Worm (Caenorhabditis elegans) whole organism, L1 larva: Measurements from ENCODE around the gene W02D7.4.

Experiments
- C04F5.9 ChIP-seq: sonication (generic microtip); optimal IDR thresholded peaks from 2 replicates; lab custom pipeline; 2016; ENCODE audit warnings: missing genetic modification characterization, missing compliant biosample characterization
- ama-1 ChIP-seq: fragments of 150-350 bp; optimal IDR thresholded peaks from 2 replicates; lab custom pipeline; 2014
- blmp-1 ChIP-seq: fragments of 150-350 bp; optimal IDR thresholded peaks from 2 replicates; lab custom pipeline; 2014; ENCODE audit warnings: missing biosample characterization, missing genetic modification characterization
- ceh-63 ChIP-seq: fragments of 200-800 bp; sonication (Bioruptor generic); optimal IDR thresholded peaks from 2 replicates; lab custom pipeline; 2018; ENCODE audit warnings: mild to moderate bottlenecking, missing genetic modification characterization, missing compliant biosample characterization
- ceh-82 ChIP-seq, 3 experiments: fragments of 150-350 bp in 1 of 3; sonication (generic microtip) in 2 of 3; optimal IDR thresholded peaks; 2 replicates each; lab custom pipeline; 2014 to 2017; ENCODE audit warnings: missing biosample characterization in 3 of 3, missing genetic modification characterization in 3 of 3
- ceh-88 ChIP-seq: fragments of 200-800 bp; sonication (Bioruptor generic); IDR thresholded peaks from 2 replicates; pipeline ENCODE4 v1.3.6; 2022; ENCODE audit warnings: missing genetic modification characterization, missing compliant biosample characterization
- ceh-90 ChIP-seq: sonication (generic microtip); optimal IDR thresholded peaks from 2 replicates; lab custom pipeline; 2016; ENCODE audit warnings: missing genetic modification characterization, missing compliant biosample characterization
- ces-1 ChIP-seq: fragments of 150-350 bp; optimal IDR thresholded peaks from 2 replicates; lab custom pipeline; 2014; ENCODE audit warnings: missing biosample characterization, missing genetic modification reagents, missing genetic modification characterization
- dsc-1 ChIP-seq: sonication (generic microtip); optimal IDR thresholded peaks from 2 replicates; lab custom pipeline; 2016; ENCODE audit warnings: mild to moderate bottlenecking, missing genetic modification characterization, missing compliant biosample characterization
- efl-1 ChIP-seq, 4 experiments: fragments of 150-350 bp; optimal IDR thresholded peaks in 3 of 4; peaks in 1 of 4; 1 replicate in 1 of 4; 2 replicates in 3 of 4; lab custom pipeline; 2014; ENCODE audit warnings: missing biosample characterization in 2 of 4, missing genetic modification characterization in 2 of 4, missing genetic modification reagents in 2 of 4
- egl-13 ChIP-seq: sonication (generic microtip); optimal IDR thresholded peaks from 2 replicates; lab custom pipeline; 2016; ENCODE audit warnings: missing genotype, missing genetic modification reagents, missing genetic modification characterization, missing compliant biosample characterization
- ets-5 ChIP-seq: fragments of 200-800 bp; sonication (Bioruptor generic); IDR thresholded peaks from 2 replicates; pipeline ENCODE4 v1.3.6; 2022; ENCODE audit warnings: missing genetic modification characterization, missing compliant biosample characterization
- fkh-10 ChIP-seq: sonication (generic microtip); optimal IDR thresholded peaks from 2 replicates; lab custom pipeline; 2017; ENCODE audit warnings: missing biosample characterization, missing genetic modification reagents, missing genetic modification characterization
- fkh-8 ChIP-seq: sonication (generic microtip); optimal IDR thresholded peaks from 2 replicates; lab custom pipeline; 2016; ENCODE audit warnings: mild to moderate bottlenecking, missing genetic modification characterization, missing compliant biosample characterization
- grh-1 ChIP-seq: fragments of 200-800 bp; sonication (Bioruptor generic); IDR thresholded peaks from 2 replicates; pipeline ENCODE4 v1.3.6; 2022; ENCODE audit warnings: missing genetic modification reagents, missing genetic modification characterization, missing compliant biosample characterization
- hlh-17 ChIP-seq: fragments of 200-800 bp; sonication (Bioruptor generic); optimal IDR thresholded peaks from 2 replicates; lab custom pipeline; 2018; ENCODE audit warnings: missing genetic modification characterization, mild to moderate bottlenecking, missing compliant biosample characterization, moderate library complexity, borderline replicate concordance
- irx-1 ChIP-seq: sonication (generic microtip); optimal IDR thresholded peaks from 2 replicates; lab custom pipeline; 2016; ENCODE audit warnings: missing genetic modification characterization, missing compliant biosample characterization
- isw-1 ChIP-seq: fragments of 200-800 bp; sonication (Bioruptor generic); IDR thresholded peaks from 2 replicates; pipeline ENCODE4 v1.3.6; 2022; ENCODE audit warnings: missing genetic modification characterization, missing compliant biosample characterization
- jun-1 ChIP-seq: fragments of 150-350 bp; optimal IDR thresholded peaks from 2 replicates; lab custom pipeline; 2014; ENCODE audit warnings: missing biosample characterization, missing genetic modification reagents, missing genetic modification characterization
- lin-13 ChIP-seq: fragments of 150-350 bp; optimal IDR thresholded peaks from 2 replicates; lab custom pipeline; 2014; ENCODE audit warnings: missing biosample characterization, missing genetic modification reagents, missing genetic modification characterization
- lin-14 ChIP-seq: fragments of 200-800 bp; sonication (Bioruptor generic); optimal IDR thresholded peaks from 2 replicates; lab custom pipeline; 2018; ENCODE audit warnings: mild to moderate bottlenecking, missing genetic modification characterization, moderate library complexity, missing compliant biosample characterization
- lin-15B ChIP-seq: fragments of 150-350 bp; sonication (generic microtip); optimal IDR thresholded peaks from 3 replicates; lab custom pipeline; 2014; ENCODE audit warnings: missing biosample characterization, missing genetic modification characterization
- mab-9 ChIP-seq: fragments of 200-800 bp; sonication (Bioruptor generic); IDR thresholded peaks from 2 replicates; pipeline ENCODE4 v1.3.6; 2022; ENCODE audit warnings: missing genetic modification reagents, missing genetic modification characterization, missing compliant biosample characterization
- mdl-1 ChIP-seq, 2 experiments: fragments of 150-350 bp; optimal IDR thresholded peaks; 2 replicates each; lab custom pipeline; 2014 to 2017; ENCODE audit warnings: missing biosample characterization in 2 of 2, missing genetic modification characterization in 2 of 2, inconsistent platforms in 1 of 2
- mep-1 ChIP-seq: fragments of 150-350 bp; optimal IDR thresholded peaks from 2 replicates; lab custom pipeline; 2014; ENCODE audit warnings: missing biosample characterization, missing genetic modification characterization
- nhr-11 ChIP-seq: fragments of 150-350 bp; optimal IDR thresholded peaks from 2 replicates; lab custom pipeline; 2014; ENCODE audit warnings: missing biosample characterization, missing genetic modification characterization
- nhr-19 ChIP-seq: fragments of 200-800 bp; sonication (Bioruptor generic); conservative IDR thresholded peaks from 2 replicates; pipeline ENCODE4 v1.3.6; 2022; ENCODE audit warnings: missing genetic modification characterization, missing compliant biosample characterization
- nhr-47 ChIP-seq: sonication (generic microtip); optimal IDR thresholded peaks from 2 replicates; lab custom pipeline; 2016; ENCODE audit warnings: mild to moderate bottlenecking, missing genetic modification characterization, moderate library complexity, missing compliant biosample characterization
- nhr-71 ChIP-seq: sonication (generic microtip); optimal IDR thresholded peaks from 2 replicates; lab custom pipeline; 2016; ENCODE audit warnings: mild to moderate bottlenecking, missing genetic modification characterization, moderate library complexity, missing compliant biosample characterization
- nhr-77 ChIP-seq: fragments of 150-350 bp; optimal IDR thresholded peaks from 2 replicates; lab custom pipeline; 2014; ENCODE audit warnings: missing biosample characterization, missing genetic modification characterization
- nhr-85 ChIP-seq: sonication (generic microtip); peaks from one replicate; lab custom pipeline; 2016; ENCODE audit warnings: missing genetic modification characterization, inconsistent platforms, missing compliant biosample characterization
- nhr-90 ChIP-seq: sonication (generic microtip); optimal IDR thresholded peaks from 2 replicates; lab custom pipeline; 2016; ENCODE audit warnings: mild to moderate bottlenecking, missing genetic modification characterization, missing compliant biosample characterization; ENCODE audit not compliant: poor library complexity
- pax-3 ChIP-seq: fragments of 200-800 bp; sonication (Bioruptor generic); optimal IDR thresholded peaks from 2 replicates; lab custom pipeline; 2018; ENCODE audit warnings: mild to moderate bottlenecking, missing genetic modification characterization, moderate library complexity, missing compliant biosample characterization
- rnt-1 ChIP-seq: sonication (generic microtip); optimal IDR thresholded peaks from 2 replicates; lab custom pipeline; 2016; ENCODE audit warnings: mild to moderate bottlenecking, missing genetic modification characterization, moderate library complexity, missing compliant biosample characterization
- snpc-4 ChIP-seq: fragments of 150-350 bp; optimal IDR thresholded peaks from 2 replicates; lab custom pipeline; 2014; ENCODE audit warnings: missing biosample characterization, missing genetic modification characterization
- sox-4 ChIP-seq: sonication (generic microtip); optimal IDR thresholded peaks from 2 replicates; lab custom pipeline; 2016; ENCODE audit warnings: missing genetic modification characterization, missing compliant biosample characterization
- swsn-7 ChIP-seq: sonication (generic microtip); optimal IDR thresholded peaks from 2 replicates; lab custom pipeline; 2016; ENCODE audit warnings: missing genetic modification characterization, missing compliant biosample characterization
- unc-130 ChIP-seq: fragments of 150-350 bp; optimal IDR thresholded peaks from 2 replicates; lab custom pipeline; 2017; ENCODE audit warnings: missing biosample characterization, missing genetic modification characterization, inconsistent platforms
- unc-30 ChIP-seq: sonication (generic microtip); optimal IDR thresholded peaks from 2 replicates; lab custom pipeline; 2017; ENCODE audit warnings: missing biosample characterization, missing genetic modification characterization
- unc-98 ChIP-seq: fragments of 200-800 bp; sonication (Bioruptor generic); IDR thresholded peaks from 2 replicates; pipeline ENCODE4 v1.3.6; 2022; ENCODE audit warnings: missing genetic modification characterization, missing compliant biosample characterization
- xbp-1 ChIP-seq: sonication (generic microtip); optimal IDR thresholded peaks from 2 replicates; lab custom pipeline; 2016; ENCODE audit warnings: missing genetic modification characterization, missing compliant biosample characterization
- zip-4 ChIP-seq: fragments of 200-800 bp; sonication (Bioruptor generic); optimal IDR thresholded peaks from 2 replicates; lab custom pipeline; 2018; ENCODE audit warnings: mild to moderate bottlenecking, missing genetic modification characterization, moderate library complexity, missing compliant biosample characterization

The W02D7.4 gene

ce11 chrV:8297504-8297903 lies at the start of gene W02D7.4:
Gene W02D7.4, minus strand, starts transcription at chrV:8297604.
- TF ChIP-seq hlh-17 (GFP tag; lab: Kevin White, UChicago) (no peak), unc-98 (no peak), unc-130 (tag; lab: Kevin White, UChicago) (no peak), rnt-1 (tag; lab: Kevin White, UChicago) (no peak)

- TF ChIP-seq hlh-17 (GFP tag; lab: Kevin White, UChicago) (no peak), nhr-19 (no peak), ets-5 (GFP tag; lab: Robert Waterston, UW) (no peak), mab-9 (GFP tag; lab: Robert Waterston, UW) (no peak), nhr-77 (no peak), C04F5.9 (tag; lab: Kevin White, UChicago) (no peak), ceh-82 (tag; optimal IDR thresholded peaks at IDR 0.05; lab: Kevin White, UChicago) (no peak), snpc-4 (tag; lab: Kevin White, UChicago) (no peak), efl-1 (optimal IDR thresholded peaks at IDR 0.05; lab: Kevin White, UChicago) (no peak), efl-1 (GFP tag; optimal IDR thresholded peaks at IDR 0.05 in 1 of 2; lab: Kevin White, UChicago) (no peak)
- TF ChIP-seq, all 84 proteins: peak for 0
Measured at ce11 chrV:8345436-8345835, 48.0 kb upstream of the W02D7.4 start, which contains the start of gene C08D8.1. Gene C08D8.1, plus strand, starts transcription at chrV:8345759.

ce11 chrV:8342416-8342815 lies 45.0 kb upstream of the W02D7.4 start:
- no peak for TF ChIP-seq blmp-1 (tag; lab: Kevin White, UChicago)
- TF ChIP-seq ceh-63 (GFP tag; lab: Kevin White, UChicago) = no peak
- TF ChIP-seq swsn-7 (tag; lab: Kevin White, UChicago) = no peak
- no peak for TF ChIP-seq fkh-10 (GFP tag; lab: Kevin White, UChicago)
- no peak for TF ChIP-seq hlh-17 (GFP tag; lab: Kevin White, UChicago)
- TF ChIP-seq nhr-85 (tag; lab: Kevin White, UChicago) = no peak
- no peak for TF ChIP-seq unc-98
- TF ChIP-seq fkh-8 (tag; lab: Kevin White, UChicago) = peak; percentile 38
- TF ChIP-seq efl-1 (optimal IDR thresholded peaks at IDR 0.05; lab: Kevin White, UChicago) = no peak
- TF ChIP-seq efl-1 (GFP tag; optimal IDR thresholded peaks at IDR 0.05 in 1 of 2; lab: Kevin White, UChicago) = no peak
- peak; percentile 95 for TF ChIP-seq dsc-1 (tag; lab: Kevin White, UChicago)
- no peak for TF ChIP-seq lin-13
- TF ChIP-seq sox-4 (tag; lab: Kevin White, UChicago) = peak; percentile 8
- peak; percentile 58 for TF ChIP-seq pax-3 (tag; lab: Kevin White, UChicago)
- TF ChIP-seq ceh-90 = no peak
- no peak for TF ChIP-seq nhr-71 (tag; lab: Kevin White, UChicago)
- TF ChIP-seq lin-14 (GFP tag; lab: Kevin White, UChicago) = no peak
- no peak for TF ChIP-seq irx-1 (tag; lab: Kevin White, UChicago)
- TF ChIP-seq isw-1 = no peak
- TF ChIP-seq grh-1 (GFP tag; lab: Robert Waterston, UW) = no peak
- TF ChIP-seq nhr-77 = no peak
- TF ChIP-seq ces-1 (GFP tag; lab: Kevin White, UChicago) = no peak
- no peak for TF ChIP-seq unc-30
- TF ChIP-seq nhr-90 = no peak
- TF ChIP-seq jun-1 (tag; lab: Kevin White, UChicago) = no peak
- TF ChIP-seq nhr-11 (tag; lab: Kevin White, UChicago) = no peak
- TF ChIP-seq egl-13 (tag; lab: Kevin White, UChicago) = peak; percentile 65
- peak; percentile 44 for TF ChIP-seq nhr-47 (tag; lab: Kevin White, UChicago)
- TF ChIP-seq ceh-82 (tag; optimal IDR thresholded peaks at IDR 0.05; lab: Kevin White, UChicago) = no peak
- TF ChIP-seq ama-1 (lab: Kevin White, UChicago) = no peak
- no peak for TF ChIP-seq xbp-1 (tag; lab: Kevin White, UChicago)
- TF ChIP-seq mep-1 = no peak
- TF ChIP-seq mdl-1 (tag; optimal IDR thresholded peaks at IDR 0.05; lab: Kevin White, UChicago) = no peak
- TF ChIP-seq ceh-88 = no peak
- TF ChIP-seq lin-15B (tag; lab: Kevin White, UChicago) = no peak
- no peak for TF ChIP-seq zip-4
